Fruit fly (Drosophila melanogaster) whole organism, wandering third instar larva: Measurements from ENCODE around the gene Ugt301D1.
A peak's percentile ranks its signal among the peaks of the same experiment; 100 is the strongest.

Source experiments
- Abd-B ChIP-seq: fragments of >200 bp; optimal IDR thresholded peaks from 2 replicates; lab custom pipeline; 2017; ENCODE audit warnings: missing biosample characterization, missing genetic modification characterization
- CG32264 ChIP-seq: fragments of 200-800 bp; sonication (Bioruptor generic); optimal IDR thresholded peaks from 2 replicates; lab custom pipeline; 2016; ENCODE audit warnings: missing biosample characterization, missing genetic modification characterization
- CrebA ChIP-seq: fragments of 200-800 bp; sonication (Bioruptor generic); optimal IDR thresholded peaks from 2 replicates; lab custom pipeline; 2016; ENCODE audit warnings: missing biosample characterization, mild to moderate bottlenecking, missing genetic modification characterization, borderline replicate concordance
- Dfd ChIP-seq: fragments of >200 bp; optimal IDR thresholded peaks from 2 replicates; lab custom pipeline; 2017; ENCODE audit warnings: missing biosample characterization, missing genetic modification characterization
- Dif ChIP-seq: fragments of 200-275, 200-300 bp; sonication (Bioruptor generic); optimal IDR thresholded peaks from 2 replicates; lab custom pipeline; 2018; ENCODE audit warnings: missing biosample characterization, missing genetic modification characterization; ENCODE audit not compliant: partially characterized antibody
- GATAd ChIP-seq: sonication (Bioruptor generic); optimal IDR thresholded peaks from 2 replicates; lab custom pipeline; 2016; ENCODE audit warnings: missing biosample characterization, missing genetic modification characterization
- HLH106 ChIP-seq: fragments of 200-800 bp; optimal IDR thresholded peaks from 3 replicates; lab custom pipeline; 2019; ENCODE audit warnings: missing biosample characterization, mild to moderate bottlenecking, missing genetic modification characterization, moderate library complexity
- Hr78 ChIP-seq: fragments of >200 bp; optimal IDR thresholded peaks from 2 replicates; lab custom pipeline; 2017; ENCODE audit warnings: missing biosample characterization, missing genetic modification characterization
- Hr83 ChIP-seq: fragments of 200-300 bp; sonication (Bioruptor generic); optimal IDR thresholded peaks from 2 replicates; lab custom pipeline; 2016; ENCODE audit warnings: missing biosample characterization, mild to moderate bottlenecking, missing genetic modification characterization, moderate library complexity; ENCODE audit not compliant: poor library complexity, severe bottlenecking
- Jra ChIP-seq: sonication (Bioruptor generic); optimal IDR thresholded peaks from 2 replicates; lab custom pipeline; 2016; ENCODE audit warnings: missing biosample characterization, missing genetic modification characterization
- Mio ChIP-seq: sonication (Bioruptor generic); optimal IDR thresholded peaks from 2 replicates; lab custom pipeline; 2016; ENCODE audit warnings: missing biosample characterization, missing genetic modification characterization
- N ChIP-seq: fragments of >200 bp; optimal IDR thresholded peaks from 2 replicates; lab custom pipeline; 2018; ENCODE audit warnings: missing biosample characterization, missing external identifiers, missing genetic modification characterization
- Rel ChIP-seq, 2 experiments: fragments of 200-800 bp; sonication (Bioruptor generic) in 1 of 2; optimal IDR thresholded peaks; 2 replicates in 1 of 2; 3 replicates in 1 of 2; lab custom pipeline; 2016 to 2019; ENCODE audit warnings: mild to moderate bottlenecking in 2 of 2, missing biosample characterization in 2 of 2, missing genetic modification characterization in 2 of 2, moderate library complexity in 1 of 2
- Sp1 ChIP-seq: fragments of 200-800 bp; sonication (Bioruptor generic); optimal IDR thresholded peaks from 3 replicates; lab custom pipeline; 2019; ENCODE audit warnings: missing biosample characterization, mild to moderate bottlenecking, missing genetic modification characterization, moderate library complexity
- br ChIP-seq: fragments of 200-800 bp; sonication (Bioruptor generic); optimal IDR thresholded peaks from 2 replicates; lab custom pipeline; 2016; ENCODE audit warnings: missing biosample characterization, missing genetic modification characterization
- brk ChIP-seq: fragments of 200-800 bp; sonication (Bioruptor generic); optimal IDR thresholded peaks from 2 replicates; lab custom pipeline; 2016; ENCODE audit warnings: missing biosample characterization, mild to moderate bottlenecking, missing genetic modification characterization
- dmrt93B ChIP-seq: fragments of 200-800 bp; sonication (Bioruptor generic); optimal IDR thresholded peaks from 2 replicates; lab custom pipeline; 2018; ENCODE audit warnings: missing biosample characterization, mild to moderate bottlenecking, missing genetic modification characterization
- foxo ChIP-seq, 2 experiments: fragments of 200-800 bp; sonication (Bioruptor generic); optimal IDR thresholded peaks; 2 replicates in 1 of 2; 3 replicates in 1 of 2; lab custom pipeline; 2016 to 2017; ENCODE audit warnings: missing biosample characterization in 2 of 2, missing genetic modification characterization in 2 of 2
- fru ChIP-seq: fragments of 200-800 bp; sonication (Bioruptor generic); optimal IDR thresholded peaks from 3 replicates; lab custom pipeline; 2016; ENCODE audit warnings: missing biosample characterization, mild to moderate bottlenecking, missing genetic modification characterization
- h ChIP-seq: fragments of 200-800 bp; sonication (Bioruptor generic); optimal IDR thresholded peaks from 3 replicates; lab custom pipeline; 2016; ENCODE audit warnings: missing biosample characterization, mild to moderate bottlenecking, missing genetic modification characterization
- jim ChIP-seq: fragments of 175-275, 200-325 bp; sonication (Bioruptor generic); optimal IDR thresholded peaks from 2 replicates; lab custom pipeline; 2016; ENCODE audit warnings: missing biosample characterization, mild to moderate bottlenecking, missing genetic modification characterization
- lola ChIP-seq: fragments of >200 bp; optimal IDR thresholded peaks from 2 replicates; lab custom pipeline; 2017; ENCODE audit warnings: missing biosample characterization, missing genetic modification characterization
- psq ChIP-seq: fragments of 200-800 bp; sonication (Bioruptor generic); optimal IDR thresholded peaks from 3 replicates; lab custom pipeline; 2017; ENCODE audit warnings: missing biosample characterization, mild to moderate bottlenecking, missing genetic modification characterization, moderate library complexity
- rgr ChIP-seq: fragments of 200-800 bp; sonication (Bioruptor generic); optimal IDR thresholded peaks from 3 replicates; lab custom pipeline; 2016; ENCODE audit warnings: missing biosample characterization, mild to moderate bottlenecking, missing genetic modification characterization
- sage ChIP-seq: fragments of 200-800 bp; sonication (Bioruptor generic); optimal IDR thresholded peaks from 2 replicates; lab custom pipeline; 2016; ENCODE audit warnings: missing biosample characterization, mild to moderate bottlenecking, missing genetic modification characterization
- sv ChIP-seq: fragments of 200-800 bp; sonication (Bioruptor generic); optimal IDR thresholded peaks from 3 replicates; lab custom pipeline; 2016; ENCODE audit warnings: missing biosample characterization, missing genetic modification characterization
- usp ChIP-seq: fragments of >200 bp; optimal IDR thresholded peaks from 2 replicates; lab custom pipeline; 2017; ENCODE audit warnings: missing biosample characterization, missing genetic modification characterization
- woc ChIP-seq: sonication (Bioruptor generic); optimal IDR thresholded peaks from 2 replicates; lab custom pipeline; 2016; ENCODE audit warnings: missing biosample characterization, mild to moderate bottlenecking, missing genetic modification characterization

Gene Ugt301D1

dm6 chr2L:18561018-18561417 lies 51.7 kb downstream of the Ugt301D1 start:
- TF ChIP-seq br (peak; percentile 24), HLH106 (tag; lab: Kevin White, UChicago) (no peak), N (GFP tag; lab: Kevin White, UChicago) (no peak), Abd-B (GFP tag; lab: Kevin White, UChicago) (no peak), h (peak; percentile 76), brk (GFP tag; lab: Kevin White, UChicago) (no peak), dmrt93B (GFP tag; lab: Kevin White, UChicago) (no peak), Rel (GFP tag; optimal IDR thresholded peaks at IDR 0.05; lab: Kevin White, UChicago) (no peak), Rel (tag; optimal IDR thresholded peaks at IDR 0.05; lab: Kevin White, UChicago) (peak; percentile 60), sage (GFP tag; lab: Kevin White, UChicago) (no peak), jim (GFP tag; lab: Kevin White, UChicago) (no peak)

dm6 chr2L:18561522-18562119 lies 52.3 kb downstream of the Ugt301D1 start:
- TF ChIP-seq Hr83 (GFP tag; lab: Kevin White, UChicago) (peak; percentile 48), rgr (GFP tag; lab: Kevin White, UChicago) (peak; percentile 4), Sp1 (GFP tag; lab: Kevin White, UChicago) (peak; percentile 24), fru (GFP tag; lab: Kevin White, UChicago) (no peak), CrebA (GFP tag; lab: Kevin White, UChicago) (no peak), Rel (GFP tag; optimal IDR thresholded peaks at IDR 0.05; lab: Kevin White, UChicago) (no peak), Rel (tag; optimal IDR thresholded peaks at IDR 0.05; lab: Kevin White, UChicago) (peak; percentile 69), usp (GFP tag; lab: Kevin White, UChicago) (no peak), h (peak; percentile 10), woc (GFP tag; lab: Kevin White, UChicago) (no peak), GATAd (no peak), foxo (GFP tag; optimal IDR thresholded peaks at IDR 0.05; lab: Kevin White, UChicago) (peak in 1 of 2 experiments; percentile 14), psq (GFP tag; lab: Kevin White, UChicago) (peak; percentile 62), Mio (GFP tag; lab: Kevin White, UChicago) (no peak), Dfd (GFP tag; lab: Kevin White, UChicago) (no peak), sv (GFP tag; lab: Kevin White, UChicago) (no peak), Dif (GFP tag; lab: Kevin White, UChicago) (no peak), Jra (GFP tag; lab: Kevin White, UChicago) (no peak), HLH106 (tag; lab: Kevin White, UChicago) (peak; percentile 20), CG32264 (GFP tag; lab: Kevin White, UChicago) (no peak), dmrt93B (GFP tag; lab: Kevin White, UChicago) (no peak)

dm6 chr2L:18562573-18562972 lies 53.2 kb downstream of the Ugt301D1 start:
- TF ChIP-seq lola (peak; percentile 74), rgr (GFP tag; lab: Kevin White, UChicago) (no peak), Hr78 (GFP tag; lab: Kevin White, UChicago) (no peak)
